Worm (Caenorhabditis elegans) whole organism, late embryonic: ENCODE data around the gene clec-230.

Experiments used
- K02D7.2 ChIP-seq: sonication (generic microtip); optimal IDR thresholded peaks from 2 replicates; lab custom pipeline; 2017; ENCODE audit warnings: mild to moderate bottlenecking, missing genetic modification characterization, missing compliant biosample characterization
- ama-1 ChIP-seq: fragments of 150-350 bp; optimal IDR thresholded peaks from 2 replicates; lab custom pipeline; 2014
- ceh-45 ChIP-seq: fragments of 200-800 bp; sonication (Bioruptor generic); IDR thresholded peaks from 2 replicates; pipeline ENCODE4 v1.3.6; 2022; ENCODE audit warnings: missing genetic modification reagents, missing genetic modification characterization, missing compliant biosample characterization
- dmd-4 ChIP-seq: sonication (generic microtip); optimal IDR thresholded peaks from 2 replicates; lab custom pipeline; 2016; ENCODE audit warnings: borderline replicate concordance, missing genetic modification characterization, missing compliant biosample characterization
- fkh-6 ChIP-seq: sonication (generic microtip); optimal IDR thresholded peaks from 2 replicates; lab custom pipeline; 2016; ENCODE audit warnings: missing genetic modification characterization, missing compliant biosample characterization
- hlh-15 ChIP-seq: sonication (generic microtip); optimal IDR thresholded peaks from 2 replicates; lab custom pipeline; 2016; ENCODE audit warnings: missing genetic modification characterization, missing compliant biosample characterization
- hlh-8 ChIP-seq: sonication (generic microtip); optimal IDR thresholded peaks from 2 replicates; lab custom pipeline; 2016; ENCODE audit warnings: missing genotype, missing genetic modification characterization, missing compliant biosample characterization
- pros-1 ChIP-seq: fragments of 150-350 bp; optimal IDR thresholded peaks from 2 replicates; lab custom pipeline; 2014; ENCODE audit warnings: missing biosample characterization, missing genetic modification reagents, missing genetic modification characterization

- TF ChIP-seq dmd-4 = no peak
- TF ChIP-seq fkh-6 (tag; lab: Kevin White, UChicago) = no peak
- no peak for TF ChIP-seq hlh-15 (tag; lab: Kevin White, UChicago)
- TF ChIP-seq hlh-8 = no peak
- TF ChIP-seq pros-1 (tag; lab: Kevin White, UChicago) = no peak
- no peak for TF ChIP-seq K02D7.2 (tag; lab: Kevin White, UChicago)
- TF ChIP-seq ama-1 (lab: Kevin White, UChicago) = no peak
- TF ChIP-seq ceh-45 = no peak
Observed at ce11 chrV:15339363-15339762, 9.6 kb downstream of the clec-230 start, which contains the start of gene clec-228.
